Worm (Caenorhabditis elegans) whole organism, mixed stage, embryonic: ENCODE measurements around the gene srbc-37.

Experiments used
- ceh-83 ChIP-seq: fragments of 200-800 bp; sonication (Bioruptor generic); optimal IDR thresholded peaks from 2 replicates; lab custom pipeline; 2018; ENCODE audit warnings: mild to moderate bottlenecking, missing genetic modification characterization, missing compliant biosample characterization
- ces-1 ChIP-seq: fragments of 150-350 bp; optimal IDR thresholded peaks from 2 replicates; lab custom pipeline; 2014; ENCODE audit warnings: missing biosample characterization, missing genetic modification reagents, missing genetic modification characterization
- elt-3 ChIP-seq: fragments of 150-350 bp; optimal IDR thresholded peaks from 2 replicates; lab custom pipeline; 2014; ENCODE audit warnings: missing biosample characterization, missing genetic modification characterization
- lin-32 ChIP-seq: fragments of 200-800 bp; sonication (Bioruptor generic); optimal IDR thresholded peaks from 2 replicates; lab custom pipeline; 2018; ENCODE audit warnings: mild to moderate bottlenecking, missing genetic modification characterization, missing compliant biosample characterization
- lsy-2 ChIP-seq: fragments of 150-350 bp; optimal IDR thresholded peaks from 2 replicates; lab custom pipeline; 2014; ENCODE audit warnings: missing biosample characterization, missing genetic modification characterization
- mab-5 ChIP-seq: fragments of 150-350 bp; optimal IDR thresholded peaks from 2 replicates; lab custom pipeline; 2014; ENCODE audit warnings: missing biosample characterization, missing genetic modification characterization
- nhr-76 ChIP-seq: sonication (generic microtip); optimal IDR thresholded peaks from 2 replicates; lab custom pipeline; 2017; ENCODE audit warnings: missing biosample characterization, missing genetic modification characterization
- unc-62 ChIP-seq: fragments of 150-350 bp; optimal IDR thresholded peaks from 2 replicates; lab custom pipeline; 2014; ENCODE audit warnings: missing biosample characterization, missing genetic modification reagents, missing genetic modification characterization

- TF ChIP-seq lsy-2 (tag; lab: Kevin White, UChicago) (no peak), elt-3 (tag; lab: Kevin White, UChicago) (no peak), mab-5 (no peak), ces-1 (GFP tag; lab: Kevin White, UChicago) (no peak), unc-62 (GFP tag; lab: Kevin White, UChicago) (no peak), ceh-83 (GFP tag; lab: Kevin White, UChicago) (no peak), nhr-76 (no peak), lin-32 (no peak)
Observed at ce11 chrV:702260-702659, at the start of gene srbc-37.
